Fruit fly (Drosophila melanogaster) whole organism, embryonic: ENCODE results near the gene mRpS2.

ENCODE experiments used
- ATbp ChIP-seq: fragments of 200-800 bp; sonication (Bioruptor generic); optimal IDR thresholded peaks from 2 replicates; lab custom pipeline; 2017; ENCODE audit warnings: missing biosample characterization, mild to moderate bottlenecking, missing genetic modification characterization, missing genetic modification reagents
- Atf-2 ChIP-seq: fragments of 200-800 bp; sonication (Bioruptor generic); optimal IDR thresholded peaks from 2 replicates; lab custom pipeline; 2016; ENCODE audit warnings: missing biosample characterization, missing genetic modification characterization
- Bgb ChIP-seq: fragments of 200-800 bp; sonication (Bioruptor generic); IDR thresholded peaks from 2 replicates; pipeline ENCODE4 v1.3.6; 2022; ENCODE audit warnings: missing biosample characterization, missing genetic modification characterization; ENCODE audit not compliant: partially characterized antibody
- Bteb2 ChIP-seq: fragments of 200-800 bp; sonication (Bioruptor generic); optimal IDR thresholded peaks from 2 replicates; lab custom pipeline; 2016; ENCODE audit warnings: missing biosample characterization, missing genetic modification characterization
- CG10267 ChIP-seq: fragments of 200-800 bp; sonication (Bioruptor generic); optimal IDR thresholded peaks from 2 replicates; lab custom pipeline; 2018; ENCODE audit warnings: missing biosample characterization, mild to moderate bottlenecking, missing genetic modification characterization, moderate library complexity
- CG10366 ChIP-seq: fragments of 200-800 bp; sonication (Bioruptor generic); IDR thresholded peaks from 2 replicates; pipeline ENCODE4 v1.3.6; 2022; ENCODE audit warnings: missing biosample characterization, missing genetic modification characterization
- CG12155 ChIP-seq: fragments of 200-800 bp; sonication (Bioruptor generic); optimal IDR thresholded peaks from 3 replicates; lab custom pipeline; 2016; ENCODE audit warnings: missing biosample characterization, missing genetic modification characterization
- CG12659 ChIP-seq: fragments of 200-800 bp; sonication (Bioruptor generic); optimal IDR thresholded peaks from 3 replicates; lab custom pipeline; 2017; ENCODE audit warnings: mild to moderate bottlenecking, missing biosample characterization, missing genetic modification reagents, missing genetic modification characterization
- CG13894 ChIP-seq: fragments of 200-800 bp; sonication (Bioruptor generic); optimal IDR thresholded peaks from 3 replicates; lab custom pipeline; 2018; ENCODE audit warnings: missing biosample characterization, mild to moderate bottlenecking, missing genetic modification characterization, moderate library complexity
- CG17361 ChIP-seq: fragments of 200-800 bp; sonication (Bioruptor generic); IDR thresholded peaks from 3 replicates; pipeline ENCODE4 v1.3.6; 2022; ENCODE audit warnings: missing biosample characterization, missing genetic modification characterization
- CG18764 ChIP-seq: fragments of 200-800 bp; sonication (Bioruptor generic); optimal IDR thresholded peaks from 3 replicates; lab custom pipeline; 2016; ENCODE audit warnings: missing biosample characterization, missing genetic modification characterization
- CG2712 ChIP-seq: fragments of 200-800 bp; optimal IDR thresholded peaks from 3 replicates; lab custom pipeline; 2019; ENCODE audit warnings: missing biosample characterization, mild to moderate bottlenecking, missing genetic modification characterization, moderate library complexity
- CG3838 ChIP-seq: fragments of 200-800 bp; sonication (Bioruptor generic); optimal IDR thresholded peaks from 3 replicates; lab custom pipeline; 2016; ENCODE audit warnings: missing biosample characterization, missing genetic modification characterization
- CG4707 ChIP-seq: fragments of 200-800 bp; sonication (Bioruptor generic); optimal IDR thresholded peaks from 2 replicates; lab custom pipeline; 2018; ENCODE audit warnings: missing biosample characterization, mild to moderate bottlenecking, missing genetic modification characterization, moderate library complexity
- CG6175 ChIP-seq: fragments of 200-800 bp; sonication (Bioruptor generic); IDR thresholded peaks from 3 replicates; pipeline ENCODE4 v1.3.6; 2022; ENCODE audit warnings: missing biosample characterization, missing genetic modification characterization
- CG6254 ChIP-seq: fragments of 200-800 bp; sonication (Bioruptor generic); optimal IDR thresholded peaks from 3 replicates; lab custom pipeline; 2017; ENCODE audit warnings: mild to moderate bottlenecking, missing biosample characterization, missing genetic modification reagents, missing genetic modification characterization
- CG6854 ChIP-seq: fragments of 200-800 bp; sonication (Bioruptor generic); optimal IDR thresholded peaks from 3 replicates; lab custom pipeline; 2017; ENCODE audit warnings: missing biosample characterization, mild to moderate bottlenecking, missing genetic modification characterization
- CG7987 ChIP-seq: fragments of 200-800 bp; sonication (Bioruptor generic); optimal IDR thresholded peaks from 2 replicates; lab custom pipeline; 2018; ENCODE audit warnings: missing biosample characterization, mild to moderate bottlenecking, missing genetic modification characterization, moderate library complexity
- CTCF ChIP-seq: fragments of 200-800 bp; sonication (Bioruptor generic); optimal IDR thresholded peaks from 2 replicates; lab custom pipeline; 2017; ENCODE audit warnings: missing biosample characterization, mild to moderate bottlenecking, missing genetic modification characterization, moderate library complexity
- Dad ChIP-seq: fragments of 200-800 bp; sonication (Bioruptor generic); optimal IDR thresholded peaks from 3 replicates; lab custom pipeline; 2016; ENCODE audit warnings: missing biosample characterization, missing genetic modification characterization
- Deaf1 ChIP-seq: fragments of 200-800 bp; optimal IDR thresholded peaks from 3 replicates; lab custom pipeline; 2019; ENCODE audit warnings: missing biosample characterization, mild to moderate bottlenecking, missing genetic modification characterization, moderate library complexity
- Doc2 ChIP-seq: fragments of 200-800 bp; sonication (Bioruptor generic); IDR thresholded peaks from 2 replicates; pipeline ENCODE4 v1.3.6; 2022; ENCODE audit warnings: missing biosample characterization, missing genetic modification characterization
- Doc3 ChIP-seq: fragments of 200-800 bp; sonication (Bioruptor generic); IDR thresholded peaks from 3 replicates; pipeline ENCODE4 v1.3.6; 2022; ENCODE audit warnings: missing biosample characterization, missing genetic modification characterization; ENCODE audit not compliant: partially characterized antibody
- HmgD ChIP-seq: fragments of 200-800 bp; sonication (Bioruptor generic); optimal IDR thresholded peaks from 3 replicates; lab custom pipeline; 2016; ENCODE audit warnings: missing biosample characterization, missing genetic modification characterization
- Jarid2 ChIP-seq: fragments of 200-800 bp; sonication (Bioruptor generic); optimal IDR thresholded peaks from 3 replicates; lab custom pipeline; 2017; ENCODE audit warnings: mild to moderate bottlenecking, missing biosample characterization, missing genetic modification reagents, missing genetic modification characterization
- MTF-1 ChIP-seq: fragments of 200-800 bp; sonication (Bioruptor generic); optimal IDR thresholded peaks from 2 replicates; lab custom pipeline; 2018; ENCODE audit warnings: missing biosample characterization, mild to moderate bottlenecking, missing genetic modification characterization, borderline replicate concordance
- Mad ChIP-seq: fragments of 200-800 bp; sonication (Bioruptor generic); optimal IDR thresholded peaks from 2 replicates; lab custom pipeline; 2016; ENCODE audit warnings: missing biosample characterization, missing genetic modification characterization
- Nf-YB ChIP-seq: fragments of 200-800 bp; sonication (Bioruptor generic); optimal IDR thresholded peaks from 3 replicates; lab custom pipeline; 2019; ENCODE audit warnings: missing biosample characterization, mild to moderate bottlenecking, missing genetic modification characterization, moderate library complexity
- Opbp ChIP-seq: fragments of 200-800 bp; sonication (Bioruptor generic); IDR thresholded peaks from 3 replicates; pipeline ENCODE4 v1.3.6; 2022; ENCODE audit warnings: missing biosample characterization, missing genetic modification characterization; ENCODE audit not compliant: partially characterized antibody
- Stat92E ChIP-seq, 3 experiments: fragments of >200 bp in 2 of 3; fragments of 200-800 bp in 1 of 3; sonication (Bioruptor generic) in 1 of 3; optimal IDR thresholded peaks; 2 replicates each; lab custom pipeline; 2017 to 2019; ENCODE audit warnings: missing biosample characterization in 3 of 3, missing genetic modification characterization in 3 of 3, mild to moderate bottlenecking in 1 of 3, moderate library complexity in 1 of 3
- TFAM ChIP-seq: fragments of 200-800 bp; sonication (Bioruptor generic); optimal IDR thresholded peaks from 2 replicates; lab custom pipeline; 2017; ENCODE audit warnings: missing biosample characterization, missing genetic modification characterization, inconsistent platforms
- Xrp1 ChIP-seq: fragments of 200-800 bp; sonication (Bioruptor generic); IDR thresholded peaks from 2 replicates; pipeline ENCODE4 v1.3.6; 2022; ENCODE audit warnings: missing biosample characterization, missing genetic modification characterization
- az2 ChIP-seq: fragments of 200-800 bp; sonication (Bioruptor generic); optimal IDR thresholded peaks from 3 replicates; lab custom pipeline; 2016; ENCODE audit warnings: missing biosample characterization, missing genetic modification characterization
- chm ChIP-seq: fragments of 200-800 bp; sonication (Bioruptor generic); IDR thresholded peaks from 2 replicates; pipeline ENCODE4 v1.3.6; 2022; ENCODE audit warnings: missing biosample characterization, missing genetic modification characterization
- crc ChIP-seq: fragments of 200-800 bp; sonication (Bioruptor generic); optimal IDR thresholded peaks from 2 replicates; lab custom pipeline; 2016; ENCODE audit warnings: missing biosample characterization, missing genetic modification characterization
- croc ChIP-seq: fragments of 200-800 bp; sonication (Bioruptor generic); conservative IDR thresholded peaks from 3 replicates; pipeline ENCODE4 v1.3.6; 2022; ENCODE audit warnings: missing biosample characterization, missing genetic modification characterization
- dan ChIP-seq: fragments of 200-800 bp; sonication (Bioruptor generic); IDR thresholded peaks from 2 replicates; pipeline ENCODE4 v1.3.6; 2022; ENCODE audit warnings: missing biosample characterization, missing genetic modification characterization
- dpn ChIP-seq, 2 experiments: fragments of 200-800 bp; sonication (Bioruptor generic); optimal IDR thresholded peaks; 3 replicates each; lab custom pipeline; 2016; ENCODE audit warnings: missing biosample characterization in 2 of 2, missing genetic modification characterization in 2 of 2
- en ChIP-seq: fragments of 200-800 bp; sonication (Bioruptor generic); optimal IDR thresholded peaks from 2 replicates; lab custom pipeline; 2016; ENCODE audit warnings: missing biosample characterization, missing genetic modification characterization
- esg ChIP-seq: fragments of 200-800 bp; sonication (Bioruptor generic); conservative IDR thresholded peaks from 2 replicates; pipeline ENCODE4 v1.3.6; 2022; ENCODE audit warnings: missing biosample characterization, missing genetic modification characterization
- kay ChIP-seq: fragments of 200-800 bp; sonication (Bioruptor generic); optimal IDR thresholded peaks from 2 replicates; lab custom pipeline; 2016; ENCODE audit warnings: missing biosample characterization, missing genetic modification characterization
- knrl ChIP-seq: fragments of 200-800 bp; sonication (Bioruptor generic); IDR thresholded peaks from 3 replicates; pipeline ENCODE4 v1.3.6; 2022; ENCODE audit warnings: missing biosample characterization, missing genetic modification characterization; ENCODE audit not compliant: partially characterized antibody
- mam ChIP-seq: fragments of 200-800 bp; sonication (Bioruptor generic); optimal IDR thresholded peaks from 3 replicates; lab custom pipeline; 2016; ENCODE audit warnings: missing biosample characterization, missing genetic modification characterization
- pum ChIP-seq: fragments of 200-800 bp; sonication (Bioruptor generic); optimal IDR thresholded peaks from 2 replicates; lab custom pipeline; 2016; ENCODE audit warnings: missing biosample characterization, missing genetic modification characterization
- pzg ChIP-seq: fragments of 200-800 bp; sonication (Bioruptor generic); optimal IDR thresholded peaks from 3 replicates; lab custom pipeline; 2018; ENCODE audit warnings: missing biosample characterization, mild to moderate bottlenecking, missing genetic modification characterization, moderate library complexity
- sens ChIP-seq: fragments of 200-800 bp; sonication (Bioruptor generic); peaks from one replicate; lab custom pipeline; 2016; ENCODE audit warnings: missing biosample characterization, missing genetic modification characterization
- sima ChIP-seq: fragments of 200-800 bp; sonication (Bioruptor generic); optimal IDR thresholded peaks from 2 replicates; lab custom pipeline; 2016; ENCODE audit warnings: missing biosample characterization, missing genetic modification characterization
- tin ChIP-seq: fragments of 200-800 bp; sonication (Bioruptor generic); optimal IDR thresholded peaks from 3 replicates; lab custom pipeline; 2016; ENCODE audit warnings: missing biosample characterization, missing genetic modification characterization
- tna ChIP-seq: fragments of 200-800 bp; sonication (Bioruptor generic); IDR thresholded peaks from 2 replicates; pipeline ENCODE4 v1.3.6; 2022; ENCODE audit warnings: missing biosample characterization, missing genetic modification characterization; ENCODE audit not compliant: partially characterized antibody
- wor ChIP-seq: fragments of 200-800 bp; sonication (Bioruptor generic); IDR thresholded peaks from 2 replicates; pipeline ENCODE4 v1.3.6; 2022; ENCODE audit warnings: missing biosample characterization, missing genetic modification characterization
- zfh2 ChIP-seq: fragments of 200-800 bp; sonication (Bioruptor generic); optimal IDR thresholded peaks from 2 replicates; lab custom pipeline; 2016; ENCODE audit warnings: missing biosample characterization, missing genetic modification characterization

mRpS2 gene

dm6 chr2L:4891914-4892469 is 41.8 kb upstream of the mRpS2 start, which contains the start of gene CG3036:
Gene CG3036, plus strand, starts transcription at chr2L:4892112.
- TF ChIP-seq CG18764 (GFP tag; lab: Kevin White, UChicago) (no peak), Bteb2 (GFP tag; lab: Kevin White, UChicago) (no peak), kay (no peak), Nf-YB (GFP tag; lab: Kevin White, UChicago) (peak; percentile 31), sima (GFP tag; lab: Kevin White, UChicago) (no peak), dan (GFP tag; lab: Robert Waterston, UW) (no peak), CG6254 (GFP tag; lab: Kevin White, UChicago) (no peak), esg (GFP tag; lab: Robert Waterston, UW) (no peak), en (GFP tag; lab: Kevin White, UChicago) (no peak), CG3838 (peak; percentile 23), CG6175 (GFP tag; lab: Robert Waterston, UW) (no peak), Stat92E (GFP tag; optimal IDR thresholded peaks at IDR 0.05; lab: Kevin White, UChicago) (peak in 1 of 3 experiments; percentile 81), dpn (GFP tag; optimal IDR thresholded peaks at IDR 0.05; lab: Kevin White, UChicago) (no peak), Deaf1 (tag; lab: Kevin White, UChicago) (peak; percentile 78), CG10267 (tag; lab: Kevin White, UChicago) (peak; percentile 51), MTF-1 (GFP tag; lab: Kevin White, UChicago) (peak; percentile 57), Atf-2 (GFP tag; lab: Kevin White, UChicago) (no peak), sens (GFP tag; lab: Kevin White, UChicago) (peak; percentile 82), Xrp1 (GFP tag; lab: Robert Waterston, UW) (peak; percentile 44; the same call in 1 of the 2 replicates), Dad (GFP tag; lab: Kevin White, UChicago) (peak; percentile 10), Jarid2 (GFP tag; lab: Kevin White, UChicago) (peak; percentile 99), CG2712 (tag; lab: Kevin White, UChicago) (peak; percentile 58), Mad (GFP tag; lab: Kevin White, UChicago) (peak; percentile 18), CG13894 (tag; lab: Kevin White, UChicago) (peak; percentile 66), wor (no peak), CTCF (GFP tag; lab: Kevin White, UChicago) (no peak), CG17361 (GFP tag; lab: Robert Waterston, UW) (no peak; the same call in 2 of the 3 replicates), Doc3 (GFP tag; lab: Robert Waterston, UW) (no peak), ATbp (GFP tag; lab: Kevin White, UChicago) (no peak), CG4707 (GFP tag; lab: Kevin White, UChicago) (no peak), HmgD (peak; percentile 48), CG7987 (no peak), pzg (GFP tag; lab: Kevin White, UChicago) (no peak), az2 (no peak), CG12155 (GFP tag; lab: Kevin White, UChicago) (peak; percentile 76), TFAM (GFP tag; lab: Kevin White, UChicago) (no peak), knrl (GFP tag; lab: Robert Waterston, UW) (no peak), Doc2 (GFP tag; lab: Robert Waterston, UW) (no peak), chm (GFP tag; lab: Robert Waterston, UW) (peak; percentile 85), mam (GFP tag; lab: Kevin White, UChicago) (no peak), pum (GFP tag; lab: Kevin White, UChicago) (no peak), zfh2 (GFP tag; lab: Kevin White, UChicago) (no peak), Opbp (GFP tag; lab: Robert Waterston, UW) (peak; percentile 77), CG6854 (GFP tag; lab: Kevin White, UChicago) (no peak), tin (no peak), CG12659 (GFP tag; lab: Kevin White, UChicago) (peak; percentile 14), crc (GFP tag; lab: Kevin White, UChicago) (no peak), Bgb (GFP tag; lab: Robert Waterston, UW) (peak; percentile 74; the same call in 1 of the 2 replicates), CG10366 (GFP tag; lab: Robert Waterston, UW) (no peak), tna (GFP tag; lab: Robert Waterston, UW) (peak; percentile 69), croc (no peak; the same call in 2 of the 3 replicates)
